Worm (Caenorhabditis elegans): ENCODE results near the gene F25H9.2.
"Not testable (repeated sequence)": the region's sequence is repeated elsewhere in the genome, so short reads cannot be mapped to it uniquely, and the experiment has no call there.

Gene F25H9.2

ce11 chrV:13427378-13427777 is 30.5 kb upstream of the F25H9.2 start:
- TF ChIP-seq unc-39 (tag; optimal IDR thresholded peaks at IDR 0.05): no peak

ce11 chrV:13428660-13429059 is 29.2 kb upstream of the F25H9.2 start, which contains the start of gene srd-19:
TSS of gene srd-19 (minus strand) at chrV:13428760.
- TF ChIP-seq nhr-25 (tag; optimal IDR thresholded peaks at IDR 0.05) (no peak), lsy-12 (tag; optimal IDR thresholded peaks at IDR 0.05) (no peak), nfya-1 (tag; optimal IDR thresholded peaks at IDR 0.05; ENCODE audit: insufficient read depth) (no peak), mdl-1 (tag; optimal IDR thresholded peaks at IDR 0.05) (no peak), ceh-9 (tag; optimal IDR thresholded peaks at IDR 0.05) (no peak), nhr-12 (tag; optimal IDR thresholded peaks at IDR 0.05) (no peak), eor-1 (tag; optimal IDR thresholded peaks at IDR 0.05) (no peak), unc-62 (GFP tag; optimal IDR thresholded peaks at IDR 0.05) (no peak), elt-3 (tag; optimal IDR thresholded peaks at IDR 0.05) (no peak), hmg-11 (tag; optimal IDR thresholded peaks at IDR 0.05) (no peak), snpc-4 (tag; optimal IDR thresholded peaks at IDR 0.05) (no peak), mml-1 (tag; optimal IDR thresholded peaks at IDR 0.05) (no peak), ceh-82 (tag; optimal IDR thresholded peaks at IDR 0.05) (no peak)

- no peak for TF ChIP-seq ztf-4 (tag; optimal IDR thresholded peaks at IDR 0.05)
- TF ChIP-seq jun-1 (tag; optimal IDR thresholded peaks at IDR 0.05): no peak
- TF ChIP-seq mdl-1 (tag; optimal IDR thresholded peaks at IDR 0.05): no peak
Measured at ce11 chrV:13432364-13432763, 25.5 kb upstream of the F25H9.2 start, which contains the start of gene srd-17. TSS of gene srd-17 (minus strand) at chrV:13432714.

- peak; percentile 38 for TF ChIP-seq lin-15B (tag; optimal IDR thresholded peaks at IDR 0.05)
- TF ChIP-seq pqm-1 (tag; optimal IDR thresholded peaks at IDR 0.05): no peak
- TF ChIP-seq nfya-1 (tag; optimal IDR thresholded peaks at IDR 0.05; ENCODE audit: insufficient read depth): peak; percentile 91
- no peak for TF ChIP-seq nhr-28 (tag; optimal IDR thresholded peaks at IDR 0.05)
Measured at ce11 chrV:13437473-13438074, 20.3 kb upstream of the F25H9.2 start, which contains the start of gene mes-4. TSS of gene mes-4 (minus strand) at chrV:13437545.

ce11 chrV:13441661-13442060 is 16.2 kb upstream of the F25H9.2 start, which contains the start of gene col-162:
TSS of gene col-162 (plus strand) at chrV:13441961.
- no peak for TF ChIP-seq eor-1 (tag; optimal IDR thresholded peaks at IDR 0.05)
- no peak for TF ChIP-seq egl-27 (tag; optimal IDR thresholded peaks at IDR 0.05)
- no peak for TF ChIP-seq nfya-1 (tag; optimal IDR thresholded peaks at IDR 0.05; ENCODE audit: insufficient read depth)
- TF ChIP-seq skn-1 (tag; optimal IDR thresholded peaks at IDR 0.05): no peak
- no peak for TF ChIP-seq ceh-9 (tag; optimal IDR thresholded peaks at IDR 0.05)
- TF ChIP-seq pqm-1 (tag; optimal IDR thresholded peaks at IDR 0.05): no peak
- no peak for TF ChIP-seq unc-39 (tag; optimal IDR thresholded peaks at IDR 0.05)
- TF ChIP-seq egl-5 (tag; optimal IDR thresholded peaks at IDR 0.05): no peak
- TF ChIP-seq jun-1 (tag; optimal IDR thresholded peaks at IDR 0.05): no peak
- no peak for TF ChIP-seq nhr-23 (tag; optimal IDR thresholded peaks at IDR 0.05)
- no peak for TF ChIP-seq snpc-4 (tag; optimal IDR thresholded peaks at IDR 0.05)
- no peak for TF ChIP-seq nhr-12 (tag; optimal IDR thresholded peaks at IDR 0.05)
- TF ChIP-seq ztf-4 (tag; optimal IDR thresholded peaks at IDR 0.05): no peak
- no peak for TF ChIP-seq mml-1 (tag; optimal IDR thresholded peaks at IDR 0.05)
- no peak for TF ChIP-seq lin-15B (tag; optimal IDR thresholded peaks at IDR 0.05)
- TF ChIP-seq ceh-28 (tag; optimal IDR thresholded peaks at IDR 0.05): no peak
- TF ChIP-seq fos-1 (tag; optimal IDR thresholded peaks at IDR 0.05): no peak

ce11 chrV:13442819-13443218 is 15.1 kb upstream of the F25H9.2 start:
- TF ChIP-seq nhr-76 (tag; optimal IDR thresholded peaks at IDR 0.05) (no peak), elt-2 (tag; optimal IDR thresholded peaks at IDR 0.05) (no peak), ceh-16 (tag; optimal IDR thresholded peaks at IDR 0.05) (no peak)

- not testable (repeated sequence) for TF ChIP-seq nhr-12 (tag; optimal IDR thresholded peaks at IDR 0.05); nhr-43 (tag; optimal IDR thresholded peaks at IDR 0.05; ENCODE audit: poor library complexity, severe bottlenecking); nfya-1 (tag; optimal IDR thresholded peaks at IDR 0.05; ENCODE audit: insufficient read depth)
Measured at ce11 chrV:13443535-13443934, 14.3 kb upstream of the F25H9.2 start, which contains the start of gene Y2H9A.6. TSS of gene Y2H9A.6 (plus strand) at chrV:13443835.

Measured in whole organism, L3 larva.